Fruit fly (Drosophila melanogaster): ENCODE data around the gene PIG-S.

Gene PIG-S

dm6 chr3R:24944920-24945853 is 27.5 kb upstream of the PIG-S start, which contains the start of the genes ssh and Nmnat:
TSS of gene ssh (minus strand) at chr3R:24944956.
TSS of gene Nmnat (plus strand) at chr3R:24945237.
- TF ChIP-seq OdsH (GFP tag; optimal IDR thresholded peaks at IDR 0.05), result peak; percentile 39
- no peak for TF ChIP-seq GATAd (GFP tag; optimal IDR thresholded peaks at IDR 0.05)
- peak; percentile 35 for TF ChIP-seq Sp1 (GFP tag; optimal IDR thresholded peaks at IDR 0.05)
- TF ChIP-seq HLH106 (tag; optimal IDR thresholded peaks at IDR 0.05), result peak; percentile 35
- TF ChIP-seq Hr78 (GFP tag; optimal IDR thresholded peaks at IDR 0.05), result no peak
- TF ChIP-seq Dfd (GFP tag; optimal IDR thresholded peaks at IDR 0.05), result no peak
- TF ChIP-seq Mio (GFP tag; optimal IDR thresholded peaks at IDR 0.05), result no peak
- no peak for TF ChIP-seq sv (GFP tag; optimal IDR thresholded peaks at IDR 0.05)
- no peak for TF ChIP-seq Vsx2 (GFP tag; optimal IDR thresholded peaks at IDR 0.05; ENCODE audit: partially characterized antibody)
- peak; percentile 48 for TF ChIP-seq rgr (GFP tag; optimal IDR thresholded peaks at IDR 0.05)
- TF ChIP-seq CG9705 (GFP tag; optimal IDR thresholded peaks at IDR 0.05), result peak; percentile 34
- peak; percentile 48 for TF ChIP-seq br (GFP tag; optimal IDR thresholded peaks at IDR 0.05)
- peak; percentile 51 for TF ChIP-seq Hr83 (GFP tag; optimal IDR thresholded peaks at IDR 0.05; ENCODE audit: poor library complexity, severe bottlenecking)
- TF ChIP-seq Rel (GFP tag; optimal IDR thresholded peaks at IDR 0.05), result no peak
- peak; percentile 23 for TF ChIP-seq Rel (tag; optimal IDR thresholded peaks at IDR 0.05)
- TF ChIP-seq dsf (GFP tag; optimal IDR thresholded peaks at IDR 0.05; ENCODE audit: borderline replicate concordance), result no peak
- TF ChIP-seq Myc (optimal IDR thresholded peaks at IDR 0.05), result no peak
- no peak for TF ChIP-seq usp (GFP tag; optimal IDR thresholded peaks at IDR 0.05)
- TF ChIP-seq h (GFP tag; optimal IDR thresholded peaks at IDR 0.05), result peak; percentile 70
- TF ChIP-seq fru (GFP tag; optimal IDR thresholded peaks at IDR 0.05), result peak; percentile 63
- TF ChIP-seq pan (optimal IDR thresholded peaks at IDR 0.05), result no peak
- TF ChIP-seq foxo (GFP tag; optimal IDR thresholded peaks at IDR 0.05), result no peak
- TF ChIP-seq brk (GFP tag; optimal IDR thresholded peaks at IDR 0.05), result no peak
- TF ChIP-seq Jra (GFP tag; optimal IDR thresholded peaks at IDR 0.05), result no peak
- TF ChIP-seq Dif (GFP tag; optimal IDR thresholded peaks at IDR 0.05; ENCODE audit: partially characterized antibody), result no peak
- TF ChIP-seq dmrt93B (GFP tag; optimal IDR thresholded peaks at IDR 0.05), result no peak
- TF ChIP-seq Abd-B (GFP tag; optimal IDR thresholded peaks at IDR 0.05), result no peak
- no peak for TF ChIP-seq sage (GFP tag; optimal IDR thresholded peaks at IDR 0.05)
- peak; percentile 33 for TF ChIP-seq ey (GFP tag; optimal IDR thresholded peaks at IDR 0.05)
- TF ChIP-seq dl (GFP tag; optimal IDR thresholded peaks at IDR 0.05; ENCODE audit: insufficient read depth in 1 of 2, partially characterized antibody in 2 of 2), result no peak
- no peak for TF ChIP-seq Hnf4 (GFP tag; optimal IDR thresholded peaks at IDR 0.05)
- no peak for TF ChIP-seq CrebA (GFP tag; optimal IDR thresholded peaks at IDR 0.05; ENCODE audit: borderline replicate concordance)
- TF ChIP-seq jim (GFP tag; optimal IDR thresholded peaks at IDR 0.05), result no peak
- TF ChIP-seq tai (GFP tag; optimal IDR thresholded peaks at IDR 0.05), result no peak
- peak; percentile 79 for TF ChIP-seq psq (GFP tag; optimal IDR thresholded peaks at IDR 0.05)
- TF ChIP-seq woc (GFP tag; optimal IDR thresholded peaks at IDR 0.05), result no peak
- no peak for TF ChIP-seq N (GFP tag; optimal IDR thresholded peaks at IDR 0.05)
- no peak for TF ChIP-seq lola (GFP tag; optimal IDR thresholded peaks at IDR 0.05)
- TF ChIP-seq CG32264 (GFP tag; optimal IDR thresholded peaks at IDR 0.05), result peak; percentile 20

DNA sequence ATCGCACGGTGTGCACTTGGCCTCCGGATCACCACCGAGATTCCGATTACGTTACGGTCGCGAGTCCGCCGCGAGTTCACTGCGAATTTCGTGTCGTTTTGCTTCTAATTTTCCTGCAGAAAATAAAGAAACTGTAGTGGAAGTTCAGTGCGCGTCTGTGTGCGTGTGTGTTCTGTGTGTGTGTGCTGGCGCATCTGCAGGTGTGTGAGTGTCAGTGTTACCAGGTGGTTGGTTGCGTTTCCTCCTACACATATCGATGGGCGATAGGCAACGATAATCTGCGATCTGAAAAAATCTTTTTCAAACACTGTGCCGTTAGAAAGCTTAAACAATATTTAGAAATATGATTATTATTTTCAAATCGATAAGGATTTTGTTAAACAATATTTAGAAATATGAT is 20.4 kb upstream of the PIG-S start, which contains the start of gene Osbp:
Gene Osbp (minus strand): TSS at position 174 of the 400 bp plus-strand sequence.
- TF ChIP-seq dmrt93B (GFP tag; optimal IDR thresholded peaks at IDR 0.05), result no peak
- no peak for TF ChIP-seq Hr78 (GFP tag; optimal IDR thresholded peaks at IDR 0.05)
- no peak for TF ChIP-seq rgr (GFP tag; optimal IDR thresholded peaks at IDR 0.05)
- TF ChIP-seq Sp1 (GFP tag; optimal IDR thresholded peaks at IDR 0.05), result no peak
- TF ChIP-seq woc (GFP tag; optimal IDR thresholded peaks at IDR 0.05), result no peak
- TF ChIP-seq Rel (GFP tag; optimal IDR thresholded peaks at IDR 0.05), result no peak
- TF ChIP-seq Rel (tag; optimal IDR thresholded peaks at IDR 0.05), result peak; percentile 29
- TF ChIP-seq sv (GFP tag; optimal IDR thresholded peaks at IDR 0.05), result no peak
- peak; percentile 35 for TF ChIP-seq CG9705 (GFP tag; optimal IDR thresholded peaks at IDR 0.05)
- peak; percentile 44 for TF ChIP-seq Hr83 (GFP tag; optimal IDR thresholded peaks at IDR 0.05; ENCODE audit: poor library complexity, severe bottlenecking)
- TF ChIP-seq brk (GFP tag; optimal IDR thresholded peaks at IDR 0.05), result no peak
- TF ChIP-seq fru (GFP tag; optimal IDR thresholded peaks at IDR 0.05), result no peak
- no peak for TF ChIP-seq psq (GFP tag; optimal IDR thresholded peaks at IDR 0.05)
- peak; percentile 26 for TF ChIP-seq N (GFP tag; optimal IDR thresholded peaks at IDR 0.05)
- TF ChIP-seq foxo (GFP tag; optimal IDR thresholded peaks at IDR 0.05), result no peak
- no peak for TF ChIP-seq dsf (GFP tag; optimal IDR thresholded peaks at IDR 0.05; ENCODE audit: borderline replicate concordance)
- TF ChIP-seq tai (GFP tag; optimal IDR thresholded peaks at IDR 0.05), result no peak
- no peak for TF ChIP-seq CG32264 (GFP tag; optimal IDR thresholded peaks at IDR 0.05)
- TF ChIP-seq Abd-B (GFP tag; optimal IDR thresholded peaks at IDR 0.05), result no peak
- TF ChIP-seq Hnf4 (GFP tag; optimal IDR thresholded peaks at IDR 0.05), result no peak

All from whole organism, wandering third instar larva.